Worm (Caenorhabditis elegans): ENCODE measurements around the gene grl-31.

The grl-31 gene

ce11 chrV:3582086-3582485, 24.5 kb upstream of the grl-31 start (continued):
- TF ChIP-seq Y5F2A.4 (GFP tag; optimal IDR thresholded peaks at IDR 0.05), result no peak

ce11 chrV:3581643-3582042, 24.1 kb upstream of the grl-31 start:
- TF ChIP-seq unc-62 (GFP tag; optimal IDR thresholded peaks at IDR 0.05 in 1 of 2) (peak in 1 of 2 experiments; percentile 75), unc-62 (tag; optimal IDR thresholded peaks at IDR 0.05) (no peak), nhr-42 (GFP tag; IDR thresholded peaks at IDR 0.05) (no peak), set-16 (GFP tag; IDR thresholded peaks at IDR 0.05) (peak; percentile 80), sdz-12 (GFP tag; optimal IDR thresholded peaks at IDR 0.05) (no peak)

ce11 chrV:3581034-3581433, 23.5 kb upstream of the grl-31 start:
- TF ChIP-seq spr-3 (GFP tag; optimal IDR thresholded peaks at IDR 0.05) (no peak), duxl-1 (tag; optimal IDR thresholded peaks at IDR 0.05; ENCODE audit: poor library complexity) (no peak), daf-12 (tag; optimal IDR thresholded peaks at IDR 0.05) (no peak), nhr-28 (tag; optimal IDR thresholded peaks at IDR 0.05) (peak; percentile 20), mdl-1 (tag; optimal IDR thresholded peaks at IDR 0.05) (peak in 1 of 2 experiments; percentile 4), dve-1 (tag; optimal IDR thresholded peaks at IDR 0.05; ENCODE audit: insufficient read depth) (peak; percentile 35), hlh-11 (tag; optimal IDR thresholded peaks at IDR 0.05) (peak; percentile 9), hlh-30 (tag; optimal IDR thresholded peaks at IDR 0.05; ENCODE audit: insufficient read depth) (peak; percentile 36), zip-11 (GFP tag; IDR thresholded peaks at IDR 0.05) (no peak), aha-1 (tag) (peak; percentile 92), unc-130 (GFP tag; optimal IDR thresholded peaks at IDR 0.05) (no peak), ceh-28 (tag; optimal IDR thresholded peaks at IDR 0.05) (no peak), zag-1 (tag; optimal IDR thresholded peaks at IDR 0.05) (no peak), daf-16 (GFP tag; optimal IDR thresholded peaks at IDR 0.05) (peak in 1 of 2 experiments; percentile 20), daf-16 (tag; optimal IDR thresholded peaks at IDR 0.05) (peak; percentile 88), egl-27 (tag; optimal IDR thresholded peaks at IDR 0.05) (no peak)

- TF ChIP-seq skn-1 (tag; optimal IDR thresholded peaks at IDR 0.05), result no peak
- TF ChIP-seq dmd-6 (GFP tag; IDR thresholded peaks at IDR 0.05), result peak; percentile 30; the same call in 1 of the 2 replicates
- no peak for TF ChIP-seq jun-1 (tag; optimal IDR thresholded peaks at IDR 0.05)
- TF ChIP-seq hlh-11 (tag; optimal IDR thresholded peaks at IDR 0.05), result peak; percentile 16
- TF ChIP-seq fos-1 (tag; optimal IDR thresholded peaks at IDR 0.05), result no peak
- no peak for TF ChIP-seq daf-16 (GFP tag; optimal IDR thresholded peaks at IDR 0.05)
- TF ChIP-seq daf-16 (tag; optimal IDR thresholded peaks at IDR 0.05), result peak; percentile 97
- no peak for TF ChIP-seq Y105C5A.15 (GFP tag; IDR thresholded peaks at IDR 0.05)
- TF ChIP-seq unc-62 (GFP tag; optimal IDR thresholded peaks at IDR 0.05 in 1 of 2), result no peak
- TF ChIP-seq unc-62 (tag; optimal IDR thresholded peaks at IDR 0.05), result no peak
- TF ChIP-seq mxl-2 (GFP tag; conservative IDR thresholded peaks at IDR 0.05), result no peak
- TF ChIP-seq nhr-28 (tag; optimal IDR thresholded peaks at IDR 0.05), result peak; percentile 51
- no peak for TF ChIP-seq daf-19 (GFP tag; conservative IDR thresholded peaks at IDR 0.05)
- no peak for TF ChIP-seq ztf-11 (tag; optimal IDR thresholded peaks at IDR 0.05)
- no peak for TF ChIP-seq hlh-30 (tag; optimal IDR thresholded peaks at IDR 0.05; ENCODE audit: insufficient read depth)
- no peak for TF ChIP-seq set-16 (GFP tag; IDR thresholded peaks at IDR 0.05)
- TF ChIP-seq php-3 (GFP tag; IDR thresholded peaks at IDR 0.05), result 0 out of 2 replicates have a peak, but pooled peaks have one; percentile 45
- peak; percentile 50 for TF ChIP-seq pqm-1 (tag; optimal IDR thresholded peaks at IDR 0.05)
Observed at ce11 chrV:3580385-3580784, 22.8 kb upstream of the grl-31 start.

ce11 chrV:3579795-3580194, 22.2 kb upstream of the grl-31 start:
- peak; percentile 18 for TF ChIP-seq mxl-3 (GFP tag; optimal IDR thresholded peaks at IDR 0.05)
- TF ChIP-seq daf-16 (GFP tag; optimal IDR thresholded peaks at IDR 0.05), result peak in 1 of 2 experiments; percentile 34
- peak; percentile 72 for TF ChIP-seq daf-16 (tag; optimal IDR thresholded peaks at IDR 0.05)
- no peak for TF ChIP-seq ceh-28 (tag; optimal IDR thresholded peaks at IDR 0.05)
- TF ChIP-seq mes-2 (tag; optimal IDR thresholded peaks at IDR 0.05; ENCODE audit: poor library complexity, severe bottlenecking), result peak; percentile 39
- TF ChIP-seq cey-2 (tag; optimal IDR thresholded peaks at IDR 0.05; ENCODE audit: borderline replicate concordance, insufficient read depth), result no peak
- no peak for TF ChIP-seq php-3 (GFP tag; IDR thresholded peaks at IDR 0.05)
- peak in 1 of 2 experiments; percentile 66 for TF ChIP-seq lsy-2 (tag; optimal IDR thresholded peaks at IDR 0.05)
- TF ChIP-seq aha-1 (tag), result peak; percentile 85
- no peak for TF ChIP-seq snpc-1.2 (GFP tag; IDR thresholded peaks at IDR 0.05)
- no peak for TF ChIP-seq unc-62 (GFP tag; optimal IDR thresholded peaks at IDR 0.05 in 1 of 2)
- no peak for TF ChIP-seq unc-62 (tag; optimal IDR thresholded peaks at IDR 0.05)
- no peak for TF ChIP-seq dmd-8 (GFP tag; IDR thresholded peaks at IDR 0.05)
- TF ChIP-seq spr-1 (tag; optimal IDR thresholded peaks at IDR 0.05), result no peak
- TF ChIP-seq lin-29 (GFP tag; IDR thresholded peaks at IDR 0.05), result no peak
- TF ChIP-seq madf-5 (GFP tag; IDR thresholded peaks at IDR 0.05), result no peak
- TF ChIP-seq nhr-237 (tag; optimal IDR thresholded peaks at IDR 0.05), result no peak
- peak; percentile 23; the same call in 1 of the 2 replicates for TF ChIP-seq hmg-1.1 (GFP tag; IDR thresholded peaks at IDR 0.05)
- TF ChIP-seq nhr-11 (tag; optimal IDR thresholded peaks at IDR 0.05), result peak; percentile 80
